Fruit fly (Drosophila melanogaster) whole organism, embryonic: ENCODE results near the gene Hmr.
A peak's percentile ranks its signal among the peaks of the same experiment; 100 is the strongest.

Experiments
- CG10209 ChIP-seq: fragments of 200-800 bp; sonication (Bioruptor generic); optimal IDR thresholded peaks from 3 replicates; lab custom pipeline; 2017; ENCODE audit warnings: missing biosample characterization, mild to moderate bottlenecking, missing genetic modification characterization, missing genetic modification reagents
- CG10267 ChIP-seq: fragments of 200-800 bp; sonication (Bioruptor generic); optimal IDR thresholded peaks from 2 replicates; lab custom pipeline; 2018; ENCODE audit warnings: missing biosample characterization, mild to moderate bottlenecking, missing genetic modification characterization, moderate library complexity
- CG11085 ChIP-seq: fragments of 200-800 bp; sonication (Bioruptor generic); IDR thresholded peaks from 2 replicates; pipeline ENCODE4 v1.3.6; 2022; ENCODE audit warnings: missing biosample characterization, missing genetic modification characterization
- CG11398 ChIP-seq: fragments of 200-800 bp; sonication (Bioruptor generic); optimal IDR thresholded peaks from 2 replicates; lab custom pipeline; 2016; ENCODE audit warnings: missing biosample characterization, missing genetic modification characterization
- CG12155 ChIP-seq: fragments of 200-800 bp; sonication (Bioruptor generic); optimal IDR thresholded peaks from 3 replicates; lab custom pipeline; 2016; ENCODE audit warnings: missing biosample characterization, missing genetic modification characterization
- CG12219 ChIP-seq: fragments of 200-800 bp; sonication (Bioruptor generic); optimal IDR thresholded peaks from 3 replicates; lab custom pipeline; 2018; ENCODE audit warnings: missing biosample characterization, mild to moderate bottlenecking, missing genetic modification characterization
- CG12299 ChIP-seq: fragments of 200-800 bp; sonication (Bioruptor generic); optimal IDR thresholded peaks from 2 replicates; lab custom pipeline; 2018; ENCODE audit warnings: missing biosample characterization, mild to moderate bottlenecking, missing genetic modification characterization
- CG12744 ChIP-seq: fragments of 200-800 bp; sonication (Bioruptor generic); optimal IDR thresholded peaks from 2 replicates; lab custom pipeline; 2016; ENCODE audit warnings: missing biosample characterization, missing genetic modification characterization
- CG13296 ChIP-seq: fragments of 200-800 bp; sonication (Bioruptor generic); optimal IDR thresholded peaks from 3 replicates; lab custom pipeline; 2018; ENCODE audit warnings: missing biosample characterization, mild to moderate bottlenecking, missing genetic modification characterization
- CG13894 ChIP-seq: fragments of 200-800 bp; sonication (Bioruptor generic); optimal IDR thresholded peaks from 3 replicates; lab custom pipeline; 2018; ENCODE audit warnings: missing biosample characterization, mild to moderate bottlenecking, missing genetic modification characterization, moderate library complexity
- CG17359 ChIP-seq: fragments of 200-800 bp; sonication (Bioruptor generic); optimal IDR thresholded peaks from 3 replicates; lab custom pipeline; 2018; ENCODE audit warnings: missing biosample characterization, mild to moderate bottlenecking, missing genetic modification characterization, moderate library complexity
- CG18262 ChIP-seq: fragments of 200-800 bp; optimal IDR thresholded peaks from 3 replicates; lab custom pipeline; 2019; ENCODE audit warnings: missing biosample characterization, mild to moderate bottlenecking, missing genetic modification characterization, moderate library complexity
- CG1832 ChIP-seq: fragments of 200-800 bp; sonication (Bioruptor generic); optimal IDR thresholded peaks from 2 replicates; lab custom pipeline; 2017; ENCODE audit warnings: missing biosample characterization, mild to moderate bottlenecking, missing genetic modification characterization, inconsistent platforms
- CG3065 ChIP-seq: fragments of 200-800 bp; sonication (Bioruptor generic); optimal IDR thresholded peaks from 2 replicates; lab custom pipeline; 2016; ENCODE audit warnings: missing biosample characterization, missing genetic modification characterization
- CG34422 ChIP-seq: fragments of 200-800 bp; sonication (Bioruptor generic); IDR thresholded peaks from 3 replicates; pipeline ENCODE4 v1.3.6; 2022; ENCODE audit warnings: missing biosample characterization, missing genetic modification characterization
- CG43689 ChIP-seq: fragments of 200-800 bp; sonication (Bioruptor generic); IDR thresholded peaks from 2 replicates; pipeline ENCODE4 v1.3.6; 2022; ENCODE audit warnings: missing biosample characterization, missing genetic modification characterization
- CG5953 ChIP-seq: fragments of 200-800 bp; sonication (Bioruptor generic); IDR thresholded peaks from 2 replicates; pipeline ENCODE4 v1.3.6; 2022; ENCODE audit warnings: missing biosample characterization, missing genetic modification characterization
- CG7372 ChIP-seq: fragments of 200-800 bp; sonication (Bioruptor generic); IDR thresholded peaks from 2 replicates; pipeline ENCODE4 v1.3.6; 2022; ENCODE audit warnings: missing biosample characterization, missing genetic modification characterization
- CG9609 ChIP-seq: fragments of 200-800 bp; sonication (Bioruptor generic); optimal IDR thresholded peaks from 3 replicates; lab custom pipeline; 2016; ENCODE audit warnings: missing biosample characterization, missing genetic modification characterization
- D ChIP-seq, 2 experiments: fragments of 200-800 bp in 1 of 2; fragments of >200 bp in 1 of 2; sonication (Bioruptor generic) in 1 of 2; optimal IDR thresholded peaks; 2 replicates in 1 of 2; 3 replicates in 1 of 2; lab custom pipeline; 2017; ENCODE audit warnings: mild to moderate bottlenecking in 1 of 2, missing biosample characterization in 1 of 2, missing genetic modification characterization in 1 of 2, missing genetic modification reagents in 1 of 2
- Drgx ChIP-seq: fragments of 200-800 bp; sonication (Bioruptor generic); IDR thresholded peaks from 2 replicates; pipeline ENCODE4 v1.3.6; 2022; ENCODE audit warnings: missing biosample characterization, missing genetic modification characterization
- E2f1 ChIP-seq: fragments of 200-800 bp; sonication (Bioruptor generic); IDR thresholded peaks from 2 replicates; pipeline ENCODE4 v1.3.6; 2022; ENCODE audit warnings: missing biosample characterization, missing genetic modification characterization
- E2f2 ChIP-seq: fragments of 200-800 bp; sonication (Bioruptor generic); IDR thresholded peaks from 2 replicates; pipeline ENCODE4 v1.3.6; 2022; ENCODE audit warnings: missing biosample characterization, missing genetic modification characterization
- HmgZ ChIP-seq: fragments of 200-800 bp; sonication (Bioruptor generic); optimal IDR thresholded peaks from 2 replicates; lab custom pipeline; 2018; ENCODE audit warnings: missing biosample characterization, mild to moderate bottlenecking, missing genetic modification characterization
- MBD-R2 ChIP-seq: fragments of 200-800 bp; sonication (Bioruptor generic); IDR thresholded peaks from 2 replicates; pipeline ENCODE4 v1.3.6; 2022; ENCODE audit warnings: missing biosample characterization, missing genetic modification characterization
- PHDP ChIP-seq: fragments of 200-800 bp; sonication (Bioruptor generic); optimal IDR thresholded peaks from 3 replicates; lab custom pipeline; 2018; ENCODE audit warnings: missing biosample characterization, mild to moderate bottlenecking, missing genetic modification characterization, moderate library complexity
- Trl ChIP-seq, 3 experiments: fragments of >200 bp in 2 of 3; fragments of 200-800 bp in 1 of 3; sonication (Bioruptor generic) in 1 of 3; optimal IDR thresholded peaks; 2 replicates in 1 of 3; 3 replicates in 2 of 3; lab custom pipeline; 2016 to 2017; ENCODE audit warnings: missing biosample characterization in 1 of 3, missing genetic modification characterization in 1 of 3
- Xrp1 ChIP-seq: fragments of 200-800 bp; sonication (Bioruptor generic); IDR thresholded peaks from 2 replicates; pipeline ENCODE4 v1.3.6; 2022; ENCODE audit warnings: missing biosample characterization, missing genetic modification characterization
- ab ChIP-seq: fragments of 200-800 bp; sonication (Bioruptor generic); optimal IDR thresholded peaks from 2 replicates; lab custom pipeline; 2016; ENCODE audit warnings: missing biosample characterization, missing genetic modification characterization
- ac ChIP-seq: fragments of 200-800 bp; sonication (Bioruptor generic); optimal IDR thresholded peaks from 3 replicates; lab custom pipeline; 2017; ENCODE audit warnings: missing biosample characterization, mild to moderate bottlenecking, missing genetic modification characterization
- ato ChIP-seq: fragments of 200-800 bp; sonication (Bioruptor generic); IDR thresholded peaks from 2 replicates; pipeline ENCODE4 v1.3.6; 2022; ENCODE audit warnings: missing biosample characterization, missing genetic modification characterization; ENCODE audit not compliant: partially characterized antibody
- bbx ChIP-seq: fragments of 200-800 bp; sonication (Bioruptor generic); IDR thresholded peaks from 2 replicates; pipeline ENCODE4 v1.3.6; 2022; ENCODE audit warnings: missing biosample characterization, missing genetic modification characterization; ENCODE audit not compliant: partially characterized antibody
- bigmax ChIP-seq: fragments of 200-800 bp; sonication (Bioruptor generic); optimal IDR thresholded peaks from 2 replicates; lab custom pipeline; 2018; ENCODE audit warnings: missing biosample characterization, mild to moderate bottlenecking, missing genetic modification characterization
- cg ChIP-seq: fragments of 200-800 bp; sonication (Bioruptor generic); optimal IDR thresholded peaks from 3 replicates; lab custom pipeline; 2019; ENCODE audit warnings: missing biosample characterization, mild to moderate bottlenecking, missing genetic modification characterization, moderate library complexity
- chinmo ChIP-seq: fragments of 200-800 bp; sonication (Bioruptor generic); IDR thresholded peaks from 4 replicates; pipeline ENCODE4 v1.3.6; 2022; ENCODE audit warnings: missing biosample characterization, missing genetic modification characterization; ENCODE audit not compliant: partially characterized antibody
- corto ChIP-seq: fragments of 200-800 bp; sonication (Bioruptor generic); optimal IDR thresholded peaks from 2 replicates; lab custom pipeline; 2016; ENCODE audit warnings: missing biosample characterization, mild to moderate bottlenecking, missing genetic modification characterization, moderate library complexity
- dimm ChIP-seq: fragments of 200-800 bp; sonication (Bioruptor generic); IDR thresholded peaks from 2 replicates; pipeline ENCODE4 v1.3.6; 2022; ENCODE audit warnings: missing biosample characterization, missing genetic modification characterization
- fu2 ChIP-seq: fragments of 200-800 bp; sonication (Bioruptor generic); optimal IDR thresholded peaks from 2 replicates; lab custom pipeline; 2016; ENCODE audit warnings: missing biosample characterization, missing genetic modification characterization
- insv ChIP-seq, 2 experiments: fragments of 200-800 bp; sonication (Bioruptor generic); optimal IDR thresholded peaks; 3 replicates each; lab custom pipeline; 2016 to 2018; ENCODE audit warnings: missing biosample characterization in 2 of 2, missing genetic modification characterization in 2 of 2
- maf-S ChIP-seq: fragments of 200-800 bp; sonication (Bioruptor generic); optimal IDR thresholded peaks from 2 replicates; lab custom pipeline; 2016; ENCODE audit warnings: missing biosample characterization, missing genetic modification characterization
- mam ChIP-seq: fragments of 200-800 bp; sonication (Bioruptor generic); optimal IDR thresholded peaks from 3 replicates; lab custom pipeline; 2016; ENCODE audit warnings: missing biosample characterization, missing genetic modification characterization
- org-1 ChIP-seq: fragments of 200-800 bp; sonication (Bioruptor generic); optimal IDR thresholded peaks from 2 replicates; lab custom pipeline; 2017; ENCODE audit warnings: missing biosample characterization, missing genetic modification characterization
- otp ChIP-seq: fragments of 200-800 bp; sonication (Bioruptor generic); IDR thresholded peaks from 3 replicates; pipeline ENCODE4, ENCODE4 v1.3.6; 2022; ENCODE audit warnings: missing biosample characterization, missing genetic modification characterization
- pfk ChIP-seq: fragments of 200-800 bp; sonication (Bioruptor generic); optimal IDR thresholded peaks from 2 replicates; lab custom pipeline; 2018; ENCODE audit warnings: missing biosample characterization, mild to moderate bottlenecking, missing genetic modification characterization, moderate library complexity
- ranshi ChIP-seq: fragments of 200-800 bp; sonication (Bioruptor generic); IDR thresholded peaks from 2 replicates; pipeline ENCODE4 v1.3.6; 2022; ENCODE audit warnings: missing biosample characterization, missing genetic modification characterization
- row ChIP-seq: fragments of 200-800 bp; sonication (Bioruptor generic); IDR thresholded peaks from 3 replicates; pipeline ENCODE4 v1.3.6; 2022; ENCODE audit warnings: missing biosample characterization, missing genetic modification characterization
- sens-2 ChIP-seq: fragments of 200-800 bp; sonication (Bioruptor generic); IDR thresholded peaks from 2 replicates; pipeline ENCODE4 v1.3.6; 2022; ENCODE audit warnings: missing biosample characterization, missing genetic modification characterization
- sim ChIP-seq: fragments of 200-800 bp; sonication (Bioruptor generic); IDR thresholded peaks from 2 replicates; pipeline ENCODE4 v1.3.6; 2022; ENCODE audit warnings: missing biosample characterization, missing genetic modification characterization
- stwl ChIP-seq: fragments of 200-800 bp; sonication (Bioruptor generic); optimal IDR thresholded peaks from 3 replicates; lab custom pipeline; 2018; ENCODE audit warnings: missing biosample characterization, mild to moderate bottlenecking, missing genetic modification characterization, moderate library complexity
- trh ChIP-seq: fragments of 200-800 bp; sonication (Bioruptor generic); optimal IDR thresholded peaks from 2 replicates; lab custom pipeline; 2016; ENCODE audit warnings: missing biosample characterization, missing genetic modification characterization
- wor ChIP-seq: fragments of 200-800 bp; sonication (Bioruptor generic); IDR thresholded peaks from 2 replicates; pipeline ENCODE4 v1.3.6; 2022; ENCODE audit warnings: missing biosample characterization, missing genetic modification characterization

The Hmr gene

dm6 chrX:10561433-10561832 lies 34.2 kb downstream of the Hmr start (continued):
- TF ChIP-seq sens-2 (GFP tag; lab: Robert Waterston, UW): no peak
- TF ChIP-seq CG13296 (GFP tag; lab: Kevin White, UChicago): no peak
- peak; percentile 21 for TF ChIP-seq org-1 (GFP tag; lab: Kevin White, UChicago)
- no peak for TF ChIP-seq stwl (tag; lab: Kevin White, UChicago)
- no peak for TF ChIP-seq ab
- no peak for TF ChIP-seq CG7372 (GFP tag; lab: Robert Waterston, UW)
- TF ChIP-seq CG9609 (GFP tag; lab: Kevin White, UChicago): no peak
- TF ChIP-seq CG10267 (tag; lab: Kevin White, UChicago): peak; percentile 38
- no peak for TF ChIP-seq bigmax (GFP tag; lab: Kevin White, UChicago)
- no peak for TF ChIP-seq dimm (GFP tag; lab: Robert Waterston, UW)
- TF ChIP-seq ato (GFP tag; lab: Robert Waterston, UW): no peak
- TF ChIP-seq corto (GFP tag; lab: Kevin White, UChicago): no peak
- no peak for TF ChIP-seq Trl (optimal IDR thresholded peaks at IDR 0.05; lab: Kevin White, UChicago)
- TF ChIP-seq Trl (GFP tag; optimal IDR thresholded peaks at IDR 0.05; lab: Kevin White, UChicago): no peak
- no peak for TF ChIP-seq mam (GFP tag; lab: Kevin White, UChicago)
- TF ChIP-seq Xrp1: no peak
- peak; percentile 24 for TF ChIP-seq CG12155 (GFP tag; lab: Kevin White, UChicago)
- no peak for TF ChIP-seq fu2 (GFP tag; lab: Kevin White, UChicago)
- no peak for TF ChIP-seq otp (GFP tag; lab: Robert Waterston, UW)
- no peak for TF ChIP-seq CG11085
- peak; percentile 51 for TF ChIP-seq E2f1
- TF ChIP-seq CG1832 (GFP tag; lab: Kevin White, UChicago): no peak
- no peak for TF ChIP-seq CG5953 (GFP tag; lab: Robert Waterston, UW)
- no peak for TF ChIP-seq CG43689 (GFP tag; lab: Robert Waterston, UW)
- no peak for TF ChIP-seq D (optimal IDR thresholded peaks at IDR 0.05; lab: Kevin White, UChicago)
- no peak for TF ChIP-seq D (GFP tag; optimal IDR thresholded peaks at IDR 0.05; lab: Kevin White, UChicago)
- TF ChIP-seq maf-S (GFP tag; lab: Kevin White, UChicago): no peak
- no peak for TF ChIP-seq pfk
- TF ChIP-seq insv (GFP tag; optimal IDR thresholded peaks at IDR 0.05; lab: Kevin White, UChicago): no peak
- peak; percentile 10 for TF ChIP-seq HmgZ (tag; lab: Kevin White, UChicago)
- TF ChIP-seq CG12744 (GFP tag; lab: Kevin White, UChicago): no peak
- TF ChIP-seq ranshi (GFP tag; lab: Robert Waterston, UW): no peak
- peak; percentile 54 for TF ChIP-seq CG18262 (tag; lab: Kevin White, UChicago)
- TF ChIP-seq CG10209 (GFP tag; lab: Kevin White, UChicago): peak; percentile 49
- TF ChIP-seq row: peak; percentile 80
- TF ChIP-seq CG11398 (GFP tag; lab: Kevin White, UChicago): no peak
- TF ChIP-seq wor: no peak
- no peak for TF ChIP-seq CG13894
- TF ChIP-seq bbx: no peak
- TF ChIP-seq CG12299 (tag; lab: Kevin White, UChicago): no peak
- no peak for TF ChIP-seq ac (GFP tag; lab: Kevin White, UChicago)
- peak; percentile 62 for TF ChIP-seq CG17359 (tag; lab: Kevin White, UChicago)
- peak; percentile 30 for TF ChIP-seq cg (GFP tag; lab: Kevin White, UChicago)
- TF ChIP-seq Drgx (GFP tag; lab: Robert Waterston, UW): peak; percentile 76
- TF ChIP-seq CG3065 (GFP tag; lab: Kevin White, UChicago): no peak
- no peak for TF ChIP-seq CG12219 (GFP tag; lab: Kevin White, UChicago)
- no peak for TF ChIP-seq MBD-R2 (GFP tag; lab: Robert Waterston, UW)
- TF ChIP-seq E2f2 (GFP tag; lab: Robert Waterston, UW): 0 out of 2 replicates have a peak, but pooled peaks have one; percentile 27
- no peak for TF ChIP-seq trh (GFP tag; lab: Kevin White, UChicago)
- no peak for TF ChIP-seq chinmo (GFP tag; lab: Robert Waterston, UW)
- peak; percentile 54; the same call in 1 of the 3 replicates for TF ChIP-seq CG34422
- no peak for TF ChIP-seq sim (GFP tag; lab: Robert Waterston, UW)
- peak; percentile 80 for TF ChIP-seq PHDP (tag; lab: Kevin White, UChicago)
